Fruit fly (Drosophila melanogaster) whole organism, embryonic: ENCODE measurements around the gene CG34125.

Experiments
- CG17568 ChIP-seq: fragments of 200-800 bp; sonication (Bioruptor generic); optimal IDR thresholded peaks from 2 replicates; lab custom pipeline; 2018; ENCODE audit warnings: missing biosample characterization, mild to moderate bottlenecking, missing genetic modification characterization, moderate library complexity
- Camta ChIP-seq: fragments of 200-800 bp; sonication (Bioruptor generic); optimal IDR thresholded peaks from 2 replicates; lab custom pipeline; 2016; ENCODE audit warnings: missing biosample characterization, missing genetic modification characterization

DNA sequence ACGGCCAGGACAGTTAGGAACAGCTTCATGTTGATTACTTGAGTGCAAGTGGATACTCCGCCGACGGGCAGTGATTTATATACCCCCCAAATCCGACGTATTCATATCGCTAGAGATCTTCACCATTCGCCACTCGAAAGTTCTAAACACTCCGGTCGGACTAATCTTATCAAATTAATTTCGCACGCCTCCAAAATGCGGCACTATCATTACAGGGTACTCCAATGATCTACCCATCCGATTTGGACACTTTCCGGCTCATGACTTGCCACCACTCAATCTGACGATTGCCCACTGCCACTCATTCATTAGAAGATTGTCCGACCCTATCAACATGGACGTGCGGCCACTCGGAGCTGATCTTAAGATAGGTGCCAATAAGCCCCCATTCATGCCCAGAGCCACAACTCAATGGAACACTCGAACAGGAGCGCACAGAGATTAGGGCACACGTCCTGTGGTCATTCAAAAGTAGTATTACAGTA, 12.3 kb upstream of the CG34125 start, which contains the start of gene Jon25Bii:
- no peak for TF ChIP-seq Camta
- no peak for TF ChIP-seq CG17568 (GFP tag; lab: Kevin White, UChicago)
